Worm (Caenorhabditis elegans) whole organism, early embryonic: ENCODE measurements around the gene vab-9.

Source experiments
- B0310.2 ChIP-seq: sonication (generic microtip); optimal IDR thresholded peaks from 2 replicates; lab custom pipeline; 2016; ENCODE audit warnings: mild to moderate bottlenecking, missing genetic modification characterization, missing compliant biosample characterization
- F13C5.2 ChIP-seq: sonication (generic microtip); optimal IDR thresholded peaks from 2 replicates; lab custom pipeline; 2017; ENCODE audit warnings: mild to moderate bottlenecking, missing genetic modification characterization, inconsistent platforms, missing compliant biosample characterization
- aly-1 ChIP-seq: sonication (generic microtip); optimal IDR thresholded peaks from 2 replicates; lab custom pipeline; 2016; ENCODE audit warnings: missing genetic modification characterization, missing compliant biosample characterization
- ama-1 ChIP-seq: fragments of 150-350 bp; optimal IDR thresholded peaks from 2 replicates; lab custom pipeline; 2014
- ceh-13 ChIP-seq: fragments of 200-800 bp; sonication (Bioruptor generic); optimal IDR thresholded peaks from 2 replicates; lab custom pipeline; 2018; ENCODE audit warnings: mild to moderate bottlenecking, missing genetic modification characterization, missing compliant biosample characterization
- ceh-36 ChIP-seq: sonication (generic microtip); optimal IDR thresholded peaks from 2 replicates; lab custom pipeline; 2016; ENCODE audit warnings: missing genetic modification characterization, inconsistent platforms, missing compliant biosample characterization
- ets-7 ChIP-seq: sonication (generic microtip); optimal IDR thresholded peaks from 2 replicates; lab custom pipeline; 2016; ENCODE audit warnings: missing genotype, missing genetic modification characterization, missing compliant biosample characterization
- flt-1 ChIP-seq: fragments of 200-800 bp; sonication (Bioruptor generic); IDR thresholded peaks from 2 replicates; pipeline ENCODE4 v1.3.6; 2022; ENCODE audit warnings: missing genetic modification characterization, missing compliant biosample characterization
- hmbx-1 ChIP-seq: sonication (generic microtip); optimal IDR thresholded peaks from 2 replicates; lab custom pipeline; 2016; ENCODE audit warnings: mild to moderate bottlenecking, missing genetic modification characterization, missing compliant biosample characterization
- hmg-4 ChIP-seq: fragments of 200-800 bp; sonication (Bioruptor generic); optimal IDR thresholded peaks from 2 replicates; lab custom pipeline; 2018; ENCODE audit warnings: mild to moderate bottlenecking, missing genetic modification characterization, missing compliant biosample characterization
- hnd-1 ChIP-seq: sonication (generic microtip); optimal IDR thresholded peaks from 2 replicates; lab custom pipeline; 2016; ENCODE audit warnings: missing genetic modification characterization, missing compliant biosample characterization
- pes-1 ChIP-seq: fragments of 200-800 bp; sonication (Bioruptor generic); IDR thresholded peaks from 2 replicates; pipeline ENCODE4 v1.3.6; 2022; ENCODE audit warnings: missing genetic modification reagents, missing genetic modification characterization, missing compliant biosample characterization
- scrt-1 ChIP-seq: fragments of 200-800 bp; sonication (Bioruptor generic); IDR thresholded peaks from 2 replicates; pipeline ENCODE4 v1.3.6; 2022; ENCODE audit warnings: missing genetic modification characterization, missing compliant biosample characterization
- sea-1 ChIP-seq: fragments of 200-800 bp; sonication (Bioruptor generic); conservative IDR thresholded peaks from 2 replicates; pipeline ENCODE4 v1.3.6; 2022; ENCODE audit warnings: missing genetic modification characterization, missing compliant biosample characterization
- tbx-11 ChIP-seq: fragments of 200-800 bp; sonication (Bioruptor generic); IDR thresholded peaks from 2 replicates; pipeline ENCODE4 v1.3.6; 2022; ENCODE audit warnings: missing genetic modification characterization, missing compliant biosample characterization
- tbx-37 ChIP-seq: fragments of 200-800 bp; sonication (Bioruptor generic); conservative IDR thresholded peaks from 2 replicates; pipeline ENCODE4 v1.3.6; 2022; ENCODE audit warnings: missing genetic modification reagents, missing genetic modification characterization, missing compliant biosample characterization
- tra-4 ChIP-seq: sonication (generic microtip); optimal IDR thresholded peaks from 2 replicates; lab custom pipeline; 2017; ENCODE audit warnings: missing genetic modification characterization, missing compliant biosample characterization

vab-9 gene

ce11 chrII:8670835-8671234, 33.3 kb upstream of the vab-9 start:
- TF ChIP-seq B0310.2 (tag; lab: Kevin White, UChicago) (no peak), ama-1 (lab: Kevin White, UChicago) (no peak), pes-1 (GFP tag; lab: Robert Waterston, UW) (no peak), F13C5.2 (tag; lab: Kevin White, UChicago) (no peak), tbx-11 (GFP tag; lab: Robert Waterston, UW) (no peak), ets-7 (no peak), hmg-4 (GFP tag; lab: Kevin White, UChicago) (no peak), hnd-1 (no peak), ceh-13 (GFP tag; lab: Kevin White, UChicago) (no peak), hmbx-1 (tag; lab: Kevin White, UChicago) (no peak), ceh-36 (tag; lab: Kevin White, UChicago) (no peak), aly-1 (tag; lab: Kevin White, UChicago) (no peak)

- TF ChIP-seq scrt-1 (GFP tag; lab: Robert Waterston, UW) (no peak), B0310.2 (tag; lab: Kevin White, UChicago) (no peak)
These were observed 31.4 kb upstream of the vab-9 start for ce11 chrII:8668871-8669270.

- TF ChIP-seq pes-1 (GFP tag; lab: Robert Waterston, UW) = no peak
- TF ChIP-seq sea-1 (GFP tag; lab: Robert Waterston, UW) = no peak
- TF ChIP-seq hnd-1 = no peak
- no peak for TF ChIP-seq aly-1 (tag; lab: Kevin White, UChicago)
- no peak for TF ChIP-seq ets-7
- TF ChIP-seq scrt-1 (GFP tag; lab: Robert Waterston, UW) = no peak
- no peak for TF ChIP-seq ceh-36 (tag; lab: Kevin White, UChicago)
- no peak for TF ChIP-seq ceh-13 (GFP tag; lab: Kevin White, UChicago)
- no peak for TF ChIP-seq flt-1 (GFP tag; lab: Robert Waterston, UW)
- TF ChIP-seq hmg-4 (GFP tag; lab: Kevin White, UChicago) = no peak
- TF ChIP-seq tbx-11 (GFP tag; lab: Robert Waterston, UW) = no peak
These were observed 27.0 kb upstream of the vab-9 start, which contains the start of gene etc-1 for ce11 chrII:8664533-8664932. TSS of gene etc-1 (plus strand) at chrII:8664833.

ce11 chrII:8661539-8661938, 24.0 kb upstream of the vab-9 start, which contains the start of the genes piga-1 and eif-2Bepsilon:
TSS of gene piga-1 (minus strand) at chrII:8661712.
TSS of gene eif-2Bepsilon (plus strand) at chrII:8661869.
- no peak for TF ChIP-seq ceh-36 (tag; lab: Kevin White, UChicago)
- TF ChIP-seq B0310.2 (tag; lab: Kevin White, UChicago) = no peak
- no peak for TF ChIP-seq hnd-1
- no peak for TF ChIP-seq ets-7
- no peak for TF ChIP-seq ama-1 (lab: Kevin White, UChicago)
- TF ChIP-seq sea-1 (GFP tag; lab: Robert Waterston, UW) = no peak
- no peak for TF ChIP-seq tbx-11 (GFP tag; lab: Robert Waterston, UW)
- TF ChIP-seq F13C5.2 (tag; lab: Kevin White, UChicago) = no peak
- no peak for TF ChIP-seq tra-4 (tag; lab: Kevin White, UChicago)
- TF ChIP-seq scrt-1 (GFP tag; lab: Robert Waterston, UW) = no peak
- no peak for TF ChIP-seq hmbx-1 (tag; lab: Kevin White, UChicago)
- no peak for TF ChIP-seq hmg-4 (GFP tag; lab: Kevin White, UChicago)
- TF ChIP-seq aly-1 (tag; lab: Kevin White, UChicago) = no peak
- no peak for TF ChIP-seq ceh-13 (GFP tag; lab: Kevin White, UChicago)
- no peak for TF ChIP-seq tbx-37 (GFP tag; lab: Robert Waterston, UW)
- no peak for TF ChIP-seq flt-1 (GFP tag; lab: Robert Waterston, UW)
- TF ChIP-seq pes-1 (GFP tag; lab: Robert Waterston, UW) = no peak

- TF ChIP-seq F13C5.2 (tag; lab: Kevin White, UChicago) (no peak), ceh-36 (tag; lab: Kevin White, UChicago) (no peak), ets-7 (no peak), hmbx-1 (tag; lab: Kevin White, UChicago) (no peak), pes-1 (GFP tag; lab: Robert Waterston, UW) (no peak), hnd-1 (no peak), hmg-4 (GFP tag; lab: Kevin White, UChicago) (no peak)
These were observed 21.3 kb upstream of the vab-9 start, which contains the start of gene atg-10 for ce11 chrII:8658835-8659234. TSS of gene atg-10 (plus strand) at chrII:8659135.

ce11 chrII:8650644-8651159, 13.2 kb upstream of the vab-9 start, which contains the start of gene pyr-1:
TSS of gene pyr-1 (plus strand) at chrII:8651109.
- TF ChIP-seq hmbx-1 (tag; lab: Kevin White, UChicago) = no peak
- no peak for TF ChIP-seq B0310.2 (tag; lab: Kevin White, UChicago)
- TF ChIP-seq ets-7 = no peak
- TF ChIP-seq hnd-1 = no peak
- TF ChIP-seq tbx-37 (GFP tag; lab: Robert Waterston, UW) = no peak
- TF ChIP-seq sea-1 (GFP tag; lab: Robert Waterston, UW) = no peak
- no peak for TF ChIP-seq tra-4 (tag; lab: Kevin White, UChicago)
- no peak for TF ChIP-seq ama-1 (lab: Kevin White, UChicago)
- TF ChIP-seq scrt-1 (GFP tag; lab: Robert Waterston, UW) = no peak
- no peak for TF ChIP-seq ceh-13 (GFP tag; lab: Kevin White, UChicago)

ce11 chrII:8648843-8649242, 11.3 kb upstream of the vab-9 start:
- TF ChIP-seq B0310.2 (tag; lab: Kevin White, UChicago) = no peak
- TF ChIP-seq scrt-1 (GFP tag; lab: Robert Waterston, UW) = no peak
- no peak for TF ChIP-seq hnd-1
- TF ChIP-seq pes-1 (GFP tag; lab: Robert Waterston, UW) = no peak
- TF ChIP-seq hmg-4 (GFP tag; lab: Kevin White, UChicago) = no peak
- no peak for TF ChIP-seq hmbx-1 (tag; lab: Kevin White, UChicago)
- no peak for TF ChIP-seq flt-1 (GFP tag; lab: Robert Waterston, UW)
- TF ChIP-seq tbx-37 (GFP tag; lab: Robert Waterston, UW) = no peak
- no peak for TF ChIP-seq tra-4 (tag; lab: Kevin White, UChicago)
- no peak for TF ChIP-seq ets-7
- no peak for TF ChIP-seq sea-1 (GFP tag; lab: Robert Waterston, UW)
- no peak for TF ChIP-seq ama-1 (lab: Kevin White, UChicago)
- no peak for TF ChIP-seq ceh-13 (GFP tag; lab: Kevin White, UChicago)
- TF ChIP-seq ceh-36 (tag; lab: Kevin White, UChicago) = no peak
